Worm (Caenorhabditis elegans) whole organism, young adult: ENCODE measurements around the gene Y22D7AL.7.

Source experiments
- T07F8.4 ChIP-seq: sonication (generic microtip); optimal IDR thresholded peaks from 2 replicates; lab custom pipeline; 2016; ENCODE audit warnings: mild to moderate bottlenecking, missing genetic modification characterization, moderate library complexity, missing compliant biosample characterization
- lag-1 ChIP-seq: fragments of 200-800 bp; sonication (Bioruptor generic); IDR thresholded peaks from 2 replicates; pipeline ENCODE4 v1.3.6; 2022; ENCODE audit warnings: missing genetic modification reagents, missing genetic modification characterization, missing compliant biosample characterization
- let-526 ChIP-seq: fragments of 200-800 bp; sonication (Bioruptor generic); IDR thresholded peaks from 2 replicates; pipeline ENCODE4 v1.3.6; 2022; ENCODE audit warnings: missing genetic modification reagents, missing genetic modification characterization, missing compliant biosample characterization

- TF ChIP-seq T07F8.4 (tag; lab: Kevin White, UChicago) (peak; percentile 72), let-526 (GFP tag; lab: Robert Waterston, UW) (peak; percentile 92), lag-1 (GFP tag; lab: Robert Waterston, UW) (0 out of 2 replicates have a peak, but pooled peaks have one; percentile 56)
Observed at ce11 chrIII:1618915-1619314, 42.4 kb downstream of the Y22D7AL.7 start, which contains the start of gene Y22D7AL.10.
